Fruit fly (Drosophila melanogaster) S2 (cell line): Measurements from ENCODE around the gene Sfp24Bb.

Source experiments
- CG8478 ChIP-seq: fragments of >200 bp; optimal IDR thresholded peaks from 2 replicates; lab custom pipeline; 2018
- CTCF ChIP-seq, 2 experiments: fragments of >200 bp; optimal IDR thresholded peaks; 2 replicates each; lab custom pipeline; 2018

DNA sequence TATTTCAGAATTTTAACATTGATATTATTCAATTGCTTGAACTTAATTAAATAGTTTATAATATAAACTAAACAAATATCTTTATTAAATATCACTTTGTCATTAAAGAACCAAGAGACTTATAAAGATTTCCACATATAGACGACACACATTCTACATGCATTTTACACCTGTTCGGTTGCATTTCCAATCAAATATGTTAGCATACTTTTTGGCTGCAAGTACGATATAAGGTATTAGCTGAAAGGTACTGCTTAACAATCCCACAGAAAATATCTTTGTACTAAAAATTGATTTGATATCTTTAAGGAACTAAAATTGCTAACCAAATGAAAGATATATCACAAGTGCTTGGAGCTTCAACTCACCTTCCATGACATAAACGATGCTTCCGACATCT, 35.7 kb downstream of the Sfp24Bb start:
- TF ChIP-seq CG8478 (lab: Kevin White, UChicago) (no peak), CTCF (optimal IDR thresholded peaks at IDR 0.05; lab: Kevin White, UChicago) (peak; percentile 30 to 66)
